In genomic region chrV:2008412-2008811, ce11 we compare ENCODE assay signal across 2 worm cellular contexts.
TF ChIP-seq lines count a peak whose summit lies in the region.

No protein-coding gene starts in this region.

TF ChIP-seq in whole organism, L1 larva, 84 proteins besides CTCF, POLR2A, EP300 and RAD21 (continued from another document):
- TF ChIP-seq hpl-2 (GFP tag; optimal IDR thresholded peaks at IDR 0.05; lab: Kevin White, UChicago) (peak; percentile 75), skn-1 (tag; optimal IDR thresholded peaks at IDR 0.05; lab: Kevin White, UChicago) (no peak), irx-1 (tag; optimal IDR thresholded peaks at IDR 0.05; lab: Kevin White, UChicago) (no peak), nhr-11 (tag; optimal IDR thresholded peaks at IDR 0.05; lab: Kevin White, UChicago) (no peak), vab-15 (tag; optimal IDR thresholded peaks at IDR 0.05; lab: Kevin White, UChicago) (no peak), unc-30 (tag; optimal IDR thresholded peaks at IDR 0.05; lab: Kevin White, UChicago) (no peak), tlp-1 (tag; optimal IDR thresholded peaks at IDR 0.05; lab: Kevin White, UChicago) (no peak), nhr-237 (tag; optimal IDR thresholded peaks at IDR 0.05; lab: Kevin White, UChicago) (no peak), unc-62 (GFP tag; optimal IDR thresholded peaks at IDR 0.05; lab: Kevin White, UChicago) (no peak), aha-1 (tag; optimal IDR thresholded peaks at IDR 0.05; lab: Kevin White, UChicago) (no peak), ceh-63 (GFP tag; optimal IDR thresholded peaks at IDR 0.05; lab: Kevin White, UChicago) (no peak), nhr-77 (tag; optimal IDR thresholded peaks at IDR 0.05; lab: Kevin White, UChicago) (peak; percentile 33), nhr-19 (GFP tag; conservative IDR thresholded peaks at IDR 0.05; lab: Robert Waterston, UW) (peak; percentile 83), nhr-20 (tag; optimal IDR thresholded peaks at IDR 0.05; lab: Kevin White, UChicago) (peak; percentile 56), mep-1 (tag; optimal IDR thresholded peaks at IDR 0.05; lab: Kevin White, UChicago) (no peak), nhr-90 (tag; optimal IDR thresholded peaks at IDR 0.05; lab: Kevin White, UChicago; ENCODE audit: poor library complexity) (peak; percentile 70), grh-1 (GFP tag; IDR thresholded peaks at IDR 0.05; lab: Robert Waterston, UW) (peak; percentile 51), pag-3 (tag; optimal IDR thresholded peaks at IDR 0.05; lab: Kevin White, UChicago; ENCODE audit: borderline replicate concordance, insufficient read depth) (no peak), nhr-12 (tag; optimal IDR thresholded peaks at IDR 0.05; lab: Kevin White, UChicago) (no peak), isw-1 (GFP tag; IDR thresholded peaks at IDR 0.05; lab: Robert Waterston, UW) (no peak), lin-14 (GFP tag; optimal IDR thresholded peaks at IDR 0.05; lab: Kevin White, UChicago) (no peak), unc-130 (tag; optimal IDR thresholded peaks at IDR 0.05; lab: Kevin White, UChicago) (no peak), nhr-47 (tag; optimal IDR thresholded peaks at IDR 0.05; lab: Kevin White, UChicago) (peak; percentile 69), dsc-1 (tag; optimal IDR thresholded peaks at IDR 0.05; lab: Kevin White, UChicago) (no peak), fos-1 (tag; optimal IDR thresholded peaks at IDR 0.05; lab: Kevin White, UChicago) (no peak), ama-1 (optimal IDR thresholded peaks at IDR 0.05; lab: Kevin White, UChicago) (no peak), sptf-1 (tag; optimal IDR thresholded peaks at IDR 0.05; lab: Kevin White, UChicago) (no peak), hlh-17 (GFP tag; optimal IDR thresholded peaks at IDR 0.05; lab: Kevin White, UChicago; ENCODE audit: borderline replicate concordance) (no peak), hlh-4 (tag; optimal IDR thresholded peaks at IDR 0.05; lab: Kevin White, UChicago) (no peak), elt-3 (tag; optimal IDR thresholded peaks at IDR 0.05; lab: Kevin White, UChicago) (peak in 1 of 6 experiments; percentile 16), egl-27 (tag; optimal IDR thresholded peaks at IDR 0.05; lab: Kevin White, UChicago) (no peak), tbx-2 (tag; optimal IDR thresholded peaks at IDR 0.05; lab: Kevin White, UChicago) (peak; percentile 34), Y116A8C.19 (tag; optimal IDR thresholded peaks at IDR 0.05; lab: Kevin White, UChicago; ENCODE audit: borderline replicate concordance) (no peak), F16B12.6 (tag; optimal IDR thresholded peaks at IDR 0.05; lab: Kevin White, UChicago) (peak; percentile 76), rnt-1 (tag; optimal IDR thresholded peaks at IDR 0.05; lab: Kevin White, UChicago) (peak; percentile 77), swsn-7 (tag; optimal IDR thresholded peaks at IDR 0.05; lab: Kevin White, UChicago) (peak; percentile 20), unc-86 (tag; optimal IDR thresholded peaks at IDR 0.05; lab: Kevin White, UChicago) (no peak), fkh-8 (tag; optimal IDR thresholded peaks at IDR 0.05; lab: Kevin White, UChicago) (peak; percentile 34), lir-3 (tag; optimal IDR thresholded peaks at IDR 0.05; lab: Kevin White, UChicago; ENCODE audit: poor library complexity) (no peak), nhr-84 (tag; optimal IDR thresholded peaks at IDR 0.05; lab: Kevin White, UChicago) (no peak), snu-23 (GFP tag; optimal IDR thresholded peaks at IDR 0.05; lab: Kevin White, UChicago) (peak; percentile 54), C16A3.4 (tag; optimal IDR thresholded peaks at IDR 0.05; lab: Kevin White, UChicago) (no peak)
TF ChIP-seq in whole organism, L1 larva: peak in this region for 27.

TF ChIP-seq in whole organism, young adult, 124 proteins besides CTCF, POLR2A, EP300 and RAD21 (continued from another document):
- TF ChIP-seq B0261.1 (tag; optimal IDR thresholded peaks at IDR 0.05; lab: Kevin White, UChicago) (no peak), tlf-1 (GFP tag; optimal IDR thresholded peaks at IDR 0.05; lab: Kevin White, UChicago) (peak; percentile 58), nfya-1 (tag; optimal IDR thresholded peaks at IDR 0.05; lab: Kevin White, UChicago; ENCODE audit: borderline replicate concordance, insufficient read depth) (no peak), bed-1 (GFP tag; IDR thresholded peaks at IDR 0.05; lab: Robert Waterston, UW) (no peak), cebp-2 (GFP tag; IDR thresholded peaks at IDR 0.05; lab: Robert Waterston, UW) (no peak), lsy-27 (tag; optimal IDR thresholded peaks at IDR 0.05; lab: Kevin White, UChicago; ENCODE audit: borderline replicate concordance, insufficient read depth) (no peak), aptf-2 (GFP tag; conservative IDR thresholded peaks at IDR 0.05; lab: Robert Waterston, UW) (peak; percentile 92), ceh-100 (GFP tag; IDR thresholded peaks at IDR 0.05; lab: Robert Waterston, UW) (peak; percentile 56; the same call in 1 of the 2 replicates), repo-1 (tag; optimal IDR thresholded peaks at IDR 0.05; lab: Kevin White, UChicago) (no peak), ama-1 (optimal IDR thresholded peaks at IDR 0.05; lab: Kevin White, UChicago) (no peak), ama-1 (GFP tag; optimal IDR thresholded peaks at IDR 0.05; lab: Kevin White, UChicago) (no peak), mxl-1 (tag; optimal IDR thresholded peaks at IDR 0.05; lab: Kevin White, UChicago) (no peak), dpff-1 (tag; optimal IDR thresholded peaks at IDR 0.05; lab: Kevin White, UChicago) (no peak), hmg-20 (GFP tag; IDR thresholded peaks at IDR 0.05; lab: Robert Waterston, UW) (no peak), F57A8.1 (GFP tag; optimal IDR thresholded peaks at IDR 0.05; lab: Kevin White, UChicago) (no peak), K12H6.12 (tag; optimal IDR thresholded peaks at IDR 0.05; lab: Kevin White, UChicago) (no peak)
